Fruit fly (Drosophila melanogaster) whole organism, embryonic: ENCODE data around the gene LPCAT.

Experiments
- Aef1 ChIP-seq: fragments of 200-800 bp; sonication (Bioruptor generic); IDR thresholded peaks from 3 replicates; pipeline ENCODE4 v1.3.6; 2022; ENCODE audit warnings: missing biosample characterization, missing genetic modification characterization
- Awh ChIP-seq: fragments of 200-800 bp; sonication (Bioruptor generic); IDR thresholded peaks from 2 replicates; pipeline ENCODE4, ENCODE4 v1.3.6; 2022; ENCODE audit warnings: missing biosample characterization, missing genetic modification characterization
- CG10366 ChIP-seq: fragments of 200-800 bp; sonication (Bioruptor generic); IDR thresholded peaks from 2 replicates; pipeline ENCODE4 v1.3.6; 2022; ENCODE audit warnings: missing biosample characterization, missing genetic modification characterization
- CG11696 ChIP-seq: fragments of 200-800 bp; sonication (Bioruptor generic); IDR thresholded peaks from 2 replicates; pipeline ENCODE4 v1.3.6; 2022; ENCODE audit warnings: missing biosample characterization, missing genetic modification characterization
- CG12219 ChIP-seq: fragments of 200-800 bp; sonication (Bioruptor generic); optimal IDR thresholded peaks from 3 replicates; lab custom pipeline; 2018; ENCODE audit warnings: missing biosample characterization, mild to moderate bottlenecking, missing genetic modification characterization
- CG12299 ChIP-seq: fragments of 200-800 bp; sonication (Bioruptor generic); optimal IDR thresholded peaks from 2 replicates; lab custom pipeline; 2018; ENCODE audit warnings: missing biosample characterization, mild to moderate bottlenecking, missing genetic modification characterization
- CG14014 ChIP-seq: fragments of 200-800 bp; sonication (Bioruptor generic); IDR thresholded peaks from 2 replicates; pipeline ENCODE4 v1.3.6; 2022; ENCODE audit warnings: missing biosample characterization, missing genetic modification characterization
- CG14965 ChIP-seq: fragments of 200-800 bp; sonication (Bioruptor generic); optimal IDR thresholded peaks from 2 replicates; lab custom pipeline; 2016; ENCODE audit warnings: missing biosample characterization, missing genetic modification characterization, borderline replicate concordance
- CG16813 ChIP-seq: fragments of 200-800 bp; sonication (Bioruptor generic); IDR thresholded peaks from 3 replicates; pipeline ENCODE4 v1.3.6; 2022; ENCODE audit warnings: missing biosample characterization, missing genetic modification characterization; ENCODE audit not compliant: partially characterized antibody
- CG17912 ChIP-seq: fragments of 200-800 bp; sonication (Bioruptor generic); optimal IDR thresholded peaks from 2 replicates; lab custom pipeline; 2018; ENCODE audit warnings: missing biosample characterization, mild to moderate bottlenecking, missing genetic modification characterization
- CG1832 ChIP-seq: fragments of 200-800 bp; sonication (Bioruptor generic); optimal IDR thresholded peaks from 2 replicates; lab custom pipeline; 2017; ENCODE audit warnings: missing biosample characterization, mild to moderate bottlenecking, missing genetic modification characterization, inconsistent platforms
- CG18599 ChIP-seq: fragments of 200-800 bp; sonication (Bioruptor generic); optimal IDR thresholded peaks from 3 replicates; lab custom pipeline; 2017; ENCODE audit warnings: missing biosample characterization, missing genetic modification characterization, mild to moderate bottlenecking, moderate library complexity, missing genetic modification reagents
- CG18764 ChIP-seq: fragments of 200-800 bp; sonication (Bioruptor generic); optimal IDR thresholded peaks from 3 replicates; lab custom pipeline; 2016; ENCODE audit warnings: missing biosample characterization, missing genetic modification characterization
- CG31224 ChIP-seq: fragments of 200-800 bp; sonication (Bioruptor generic); IDR thresholded peaks from 2 replicates; pipeline ENCODE4 v1.3.6; 2022; ENCODE audit warnings: missing biosample characterization, missing genetic modification characterization
- CG3847 ChIP-seq: fragments of 200-800 bp; sonication (Bioruptor generic); IDR thresholded peaks from 2 replicates; pipeline ENCODE4 v1.3.6; 2022; ENCODE audit warnings: missing biosample characterization, missing genetic modification characterization
- CG4854 ChIP-seq: fragments of 200-800 bp; sonication (Bioruptor generic); optimal IDR thresholded peaks from 2 replicates; lab custom pipeline; 2016; ENCODE audit warnings: missing biosample characterization, missing genetic modification characterization, inconsistent platforms
- CG5245 ChIP-seq: fragments of 200-800 bp; sonication (Bioruptor generic); optimal IDR thresholded peaks from 3 replicates; lab custom pipeline; 2016; ENCODE audit warnings: missing biosample characterization, missing genetic modification characterization
- CG6765 ChIP-seq: fragments of 200-800 bp; sonication (Bioruptor generic); optimal IDR thresholded peaks from 3 replicates; lab custom pipeline; 2017; ENCODE audit warnings: missing biosample characterization, mild to moderate bottlenecking, missing genetic modification characterization
- CG7928 ChIP-seq: fragments of 200-800 bp; sonication (Bioruptor generic); optimal IDR thresholded peaks from 2 replicates; lab custom pipeline; 2017; ENCODE audit warnings: missing biosample characterization, mild to moderate bottlenecking, missing genetic modification characterization
- CG7987 ChIP-seq: fragments of 200-800 bp; sonication (Bioruptor generic); optimal IDR thresholded peaks from 2 replicates; lab custom pipeline; 2018; ENCODE audit warnings: missing biosample characterization, mild to moderate bottlenecking, missing genetic modification characterization, moderate library complexity
- CG9727 ChIP-seq: fragments of 200-800 bp; sonication (Bioruptor generic); optimal IDR thresholded peaks from 3 replicates; lab custom pipeline; 2017; ENCODE audit warnings: missing biosample characterization, mild to moderate bottlenecking, missing genetic modification characterization
- CG9876 ChIP-seq: fragments of 200-800 bp; sonication (Bioruptor generic); optimal IDR thresholded peaks from 2 replicates; lab custom pipeline; 2016; ENCODE audit warnings: missing biosample characterization, missing genetic modification characterization
- HLH3B ChIP-seq: fragments of 200-800 bp; sonication (Bioruptor generic); IDR thresholded peaks from 2 replicates; pipeline ENCODE4 v1.3.6; 2022; ENCODE audit warnings: missing biosample characterization, missing genetic modification characterization
- Hey ChIP-seq: fragments of 200-800 bp; sonication (Bioruptor generic); optimal IDR thresholded peaks from 3 replicates; lab custom pipeline; 2018; ENCODE audit warnings: missing biosample characterization, mild to moderate bottlenecking, missing genetic modification characterization
- Poxn ChIP-seq: fragments of 200-800 bp; sonication (Bioruptor generic); IDR thresholded peaks from 2 replicates; pipeline ENCODE4 v1.3.6; 2022; ENCODE audit warnings: missing biosample characterization, missing genetic modification characterization
- Sry-β ChIP-seq: fragments of 200-800 bp; sonication (Bioruptor generic); optimal IDR thresholded peaks from 2 replicates; lab custom pipeline; 2018; ENCODE audit warnings: missing biosample characterization, mild to moderate bottlenecking, missing genetic modification characterization, moderate library complexity
- Ssrp ChIP-seq: fragments of 200-800 bp; sonication (Bioruptor generic); optimal IDR thresholded peaks from 2 replicates; lab custom pipeline; 2018; ENCODE audit warnings: missing biosample characterization, mild to moderate bottlenecking, missing genetic modification characterization, moderate library complexity
- YL-1 ChIP-seq: fragments of 200-800 bp; sonication (Bioruptor generic); optimal IDR thresholded peaks from 3 replicates; lab custom pipeline; 2017; ENCODE audit warnings: missing biosample characterization, mild to moderate bottlenecking, missing genetic modification characterization
- amos ChIP-seq: fragments of 200-800 bp; sonication (Bioruptor generic); IDR thresholded peaks from 2 replicates; pipeline ENCODE4 v1.3.6; 2022; ENCODE audit warnings: missing biosample characterization, missing genetic modification characterization; ENCODE audit not compliant: partially characterized antibody
- az2 ChIP-seq: fragments of 200-800 bp; sonication (Bioruptor generic); optimal IDR thresholded peaks from 3 replicates; lab custom pipeline; 2016; ENCODE audit warnings: missing biosample characterization, missing genetic modification characterization
- caup ChIP-seq: fragments of 200-800 bp; sonication (Bioruptor generic); optimal IDR thresholded peaks from 3 replicates; lab custom pipeline; 2017; ENCODE audit warnings: missing biosample characterization, mild to moderate bottlenecking, missing genetic modification characterization, moderate library complexity; ENCODE audit not compliant: severe bottlenecking
- chinmo ChIP-seq: fragments of 200-800 bp; sonication (Bioruptor generic); IDR thresholded peaks from 4 replicates; pipeline ENCODE4 v1.3.6; 2022; ENCODE audit warnings: missing biosample characterization, missing genetic modification characterization; ENCODE audit not compliant: partially characterized antibody
- crol ChIP-seq: fragments of 200-800 bp; sonication (Bioruptor generic); IDR thresholded peaks from 2 replicates; pipeline ENCODE4 v1.3.6; 2022; ENCODE audit warnings: missing biosample characterization, missing genetic modification characterization
- ewg ChIP-seq: fragments of 200-800 bp; sonication (Bioruptor generic); optimal IDR thresholded peaks from 3 replicates; lab custom pipeline; 2017; ENCODE audit warnings: mild to moderate bottlenecking, missing biosample characterization, missing genetic modification reagents, missing genetic modification characterization
- exex ChIP-seq: fragments of 200-800 bp; sonication (Bioruptor generic); optimal IDR thresholded peaks from 4 replicates; lab custom pipeline; 2018; ENCODE audit warnings: missing biosample characterization, mild to moderate bottlenecking, missing genetic modification characterization, moderate library complexity
- fd96Cb ChIP-seq: fragments of 200-800 bp; sonication (Bioruptor generic); optimal IDR thresholded peaks from 2 replicates; lab custom pipeline; 2018; ENCODE audit warnings: missing biosample characterization, mild to moderate bottlenecking, missing genetic modification characterization, moderate library complexity
- gce ChIP-seq: fragments of 200-800 bp; sonication (Bioruptor generic); IDR thresholded peaks from 3 replicates; pipeline ENCODE4 v1.3.6; 2022; ENCODE audit warnings: missing biosample characterization, missing genetic modification characterization
- gfzf ChIP-seq: fragments of 200-800 bp; sonication (Bioruptor generic); optimal IDR thresholded peaks from 2 replicates; lab custom pipeline; 2016; ENCODE audit warnings: missing biosample characterization, mild to moderate bottlenecking, missing genetic modification characterization, moderate library complexity
- kah ChIP-seq: fragments of 200-800 bp; sonication (Bioruptor generic); optimal IDR thresholded peaks from 2 replicates; lab custom pipeline; 2018; ENCODE audit warnings: missing biosample characterization, mild to moderate bottlenecking, missing genetic modification characterization
- nerfin-2 ChIP-seq: fragments of 200-800 bp; sonication (Bioruptor generic); IDR thresholded peaks from 2 replicates; pipeline ENCODE4 v1.3.6; 2022; ENCODE audit warnings: missing biosample characterization, missing genetic modification characterization; ENCODE audit not compliant: partially characterized antibody
- oc ChIP-seq: fragments of 200-800 bp; sonication (Bioruptor generic); optimal IDR thresholded peaks from 2 replicates; lab custom pipeline; 2018; ENCODE audit warnings: missing biosample characterization, mild to moderate bottlenecking, missing genetic modification characterization, moderate library complexity
- pb ChIP-seq: fragments of 200-800 bp; sonication (Bioruptor generic); optimal IDR thresholded peaks from 3 replicates; lab custom pipeline; 2016; ENCODE audit warnings: missing biosample characterization, missing genetic modification characterization
- prd ChIP-seq, 3 experiments: fragments of >200 bp in 2 of 3; fragments of 200-800 bp in 1 of 3; sonication (Bioruptor generic) in 1 of 3; optimal IDR thresholded peaks in 2 of 3; IDR thresholded peaks in 1 of 3; 2 replicates in 2 of 3; 3 replicates in 1 of 3; pipeline versions ENCODE4 v1.3.6 to Lab custom; 2017 to 2022; ENCODE audit warnings: missing biosample characterization in 1 of 3, missing genetic modification characterization in 1 of 3
- stc ChIP-seq: fragments of 200-800 bp; sonication (Bioruptor generic); IDR thresholded peaks from 2 replicates; pipeline ENCODE4 v1.3.6; 2022; ENCODE audit warnings: missing biosample characterization, missing genetic modification characterization
- unpg ChIP-seq: fragments of 200-800 bp; sonication (Bioruptor generic); optimal IDR thresholded peaks from 3 replicates; lab custom pipeline; 2018; ENCODE audit warnings: missing biosample characterization, mild to moderate bottlenecking, missing genetic modification characterization, moderate library complexity
- zf30C ChIP-seq: fragments of 200-800 bp; sonication (Bioruptor generic); optimal IDR thresholded peaks from 3 replicates; lab custom pipeline; 2018; ENCODE audit warnings: missing biosample characterization, mild to moderate bottlenecking, missing genetic modification characterization
- zfh2 ChIP-seq: fragments of 200-800 bp; sonication (Bioruptor generic); optimal IDR thresholded peaks from 2 replicates; lab custom pipeline; 2016; ENCODE audit warnings: missing biosample characterization, missing genetic modification characterization

The LPCAT gene

DNA sequence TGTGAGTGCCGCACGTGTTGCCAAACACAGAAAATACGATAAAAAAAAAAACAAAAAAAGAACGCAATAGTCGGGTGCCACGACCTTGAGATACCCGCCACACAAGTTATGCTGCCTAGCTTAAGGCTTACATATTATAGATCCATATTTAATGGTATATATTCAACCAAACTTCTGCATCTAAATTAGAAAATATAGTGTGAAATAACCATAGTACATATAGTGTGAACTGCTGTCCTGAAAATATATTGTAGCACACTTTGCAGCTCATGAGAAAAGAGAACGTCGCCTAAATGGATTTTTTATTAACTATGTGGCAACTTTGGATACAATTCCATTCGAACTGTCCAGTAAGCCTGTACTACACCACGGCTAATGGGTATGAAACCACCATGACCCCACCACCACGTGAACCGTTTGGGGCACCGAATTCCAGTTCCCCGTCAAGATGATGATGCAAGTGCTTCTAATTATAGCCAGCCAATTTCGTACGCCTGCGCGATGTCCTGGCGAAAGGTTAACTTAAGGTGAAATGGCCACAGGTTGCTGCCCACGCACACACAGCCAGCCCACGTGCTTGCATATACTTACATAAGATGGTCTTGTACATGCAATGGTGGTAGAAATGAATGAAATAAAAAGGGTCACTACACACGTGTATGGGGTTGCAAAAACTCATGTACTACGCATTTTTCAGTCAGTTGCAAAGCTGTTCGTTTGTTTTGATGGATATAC, 20.5 kb upstream of the LPCAT start (continued):
- TF ChIP-seq CG5245, result peak; percentile 58
- peak; percentile 77 for TF ChIP-seq ewg
- 0 out of 3 replicates have a peak, but pooled peaks have one; percentile 39 for TF ChIP-seq gce
- TF ChIP-seq CG18599 (GFP tag; lab: Kevin White, UChicago), result peak; percentile 90
- 0 out of 3 replicates have a peak, but pooled peaks have one; percentile 23 for TF ChIP-seq Aef1
- TF ChIP-seq Sry-β, result no peak
- TF ChIP-seq Awh (GFP tag; lab: Robert Waterston, UW), result no peak
- peak; percentile 63 for TF ChIP-seq CG12299
- no peak for TF ChIP-seq CG14965 (GFP tag; lab: Kevin White, UChicago)
- TF ChIP-seq CG18764, result peak; percentile 49
- peak; percentile 71 for TF ChIP-seq CG6765 (GFP tag; lab: Kevin White, UChicago)
- peak; percentile 83 for TF ChIP-seq CG9727 (GFP tag; lab: Kevin White, UChicago)
- TF ChIP-seq crol (GFP tag; lab: Robert Waterston, UW), result no peak
- no peak for TF ChIP-seq CG16813 (GFP tag; lab: Robert Waterston, UW)
- peak; percentile 76 for TF ChIP-seq az2 (GFP tag; lab: Kevin White, UChicago)
- TF ChIP-seq unpg (GFP tag; lab: Kevin White, UChicago), result peak; percentile 71
- 0 out of 2 replicates have a peak, but pooled peaks have one; percentile 12 for TF ChIP-seq Poxn (GFP tag; lab: Robert Waterston, UW)
- no peak for TF ChIP-seq zf30C
- TF ChIP-seq CG12219, result peak; percentile 63
- peak; percentile 49 for TF ChIP-seq CG4854 (GFP tag; lab: Kevin White, UChicago)
- TF ChIP-seq CG7987 (GFP tag; lab: Kevin White, UChicago), result no peak
- no peak for TF ChIP-seq kah (GFP tag; lab: Kevin White, UChicago)
- peak; percentile 16 for TF ChIP-seq CG7928
- TF ChIP-seq CG31224 (GFP tag; lab: Robert Waterston, UW), result no peak
- peak; percentile 74 for TF ChIP-seq zfh2 (GFP tag; lab: Kevin White, UChicago)
- peak; percentile 9; the same call in 1 of the 2 replicates for TF ChIP-seq amos (GFP tag; lab: Robert Waterston, UW)
- no peak; the same call in 3 of the 4 replicates for TF ChIP-seq chinmo (GFP tag; lab: Robert Waterston, UW)
- no peak for TF ChIP-seq nerfin-2 (GFP tag; lab: Robert Waterston, UW)
- no peak for TF ChIP-seq CG1832 (GFP tag; lab: Kevin White, UChicago)
- TF ChIP-seq stc (GFP tag; lab: Robert Waterston, UW), result peak; percentile 70
- TF ChIP-seq CG10366 (GFP tag; lab: Robert Waterston, UW), result peak; percentile 59
- peak; percentile 4 for TF ChIP-seq YL-1 (GFP tag; lab: Kevin White, UChicago)
- no peak for TF ChIP-seq prd (optimal IDR thresholded peaks at IDR 0.05; lab: Kevin White, UChicago)
- peak; percentile 72; the same call in 2 of the 3 replicates for TF ChIP-seq prd (GFP tag; IDR thresholded peaks at IDR 0.05; lab: Robert Waterston, UW)
- peak; percentile 49; the same call in 1 of the 2 replicates for TF ChIP-seq CG3847
- TF ChIP-seq CG9876 (GFP tag; lab: Kevin White, UChicago), result peak; percentile 25
- peak; percentile 64 for TF ChIP-seq fd96Cb
- TF ChIP-seq CG17912 (GFP tag; lab: Kevin White, UChicago), result no peak
- no peak for TF ChIP-seq exex (tag; lab: Kevin White, UChicago)
- TF ChIP-seq pb (GFP tag; lab: Kevin White, UChicago), result peak; percentile 43
- TF ChIP-seq CG11696 (GFP tag; lab: Robert Waterston, UW), result no peak
- peak; percentile 76 for TF ChIP-seq caup (GFP tag; lab: Kevin White, UChicago)
- peak; percentile 72 for TF ChIP-seq Ssrp (tag; lab: Kevin White, UChicago)
- peak; percentile 11 for TF ChIP-seq oc (tag; lab: Kevin White, UChicago)
- peak; percentile 64 for TF ChIP-seq CG14014
- TF ChIP-seq Hey (tag; lab: Kevin White, UChicago), result peak; percentile 36
- 0 out of 2 replicates have a peak, but pooled peaks have one; percentile 53 for TF ChIP-seq HLH3B (GFP tag; lab: Robert Waterston, UW)
- TF ChIP-seq gfzf, result no peak
